Worm (Caenorhabditis elegans) whole organism, late embryonic: ENCODE results near the gene F26F2.10.
"Not testable (repeated sequence)": the region's sequence is repeated elsewhere in the genome, so short reads cannot be mapped to it uniquely, and the experiment has no call there.

Experiments
- F13H6.1 ChIP-seq: sonication (generic microtip); optimal IDR thresholded peaks from 2 replicates; lab custom pipeline; 2016; ENCODE audit warnings: missing genetic modification characterization, missing compliant biosample characterization
- K02D7.2 ChIP-seq: sonication (generic microtip); optimal IDR thresholded peaks from 2 replicates; lab custom pipeline; 2017; ENCODE audit warnings: mild to moderate bottlenecking, missing genetic modification characterization, missing compliant biosample characterization
- K09A11.1 ChIP-seq: sonication (generic microtip); optimal IDR thresholded peaks from 2 replicates; lab custom pipeline; 2017; ENCODE audit warnings: antibody characterized with exemption, mild to moderate bottlenecking, missing genetic modification characterization, missing compliant biosample characterization; ENCODE audit not compliant: insufficient read depth
- Y22D7AL.16 ChIP-seq: sonication (generic microtip); optimal IDR thresholded peaks from 2 replicates; lab custom pipeline; 2016; ENCODE audit warnings: missing genetic modification characterization, missing compliant biosample characterization
- ahr-1 ChIP-seq: sonication (generic microtip); optimal IDR thresholded peaks from 2 replicates; lab custom pipeline; 2016; ENCODE audit warnings: missing genetic modification characterization, missing compliant biosample characterization
- ceh-2 ChIP-seq: sonication (generic microtip); optimal IDR thresholded peaks from 2 replicates; lab custom pipeline; 2016; ENCODE audit warnings: missing genotype, missing genetic modification characterization, missing compliant biosample characterization
- ceh-22 ChIP-seq: sonication (generic microtip); optimal IDR thresholded peaks from 2 replicates; lab custom pipeline; 2017; ENCODE audit warnings: missing biosample characterization, missing genetic modification characterization
- ceh-24 ChIP-seq: sonication (generic microtip); optimal IDR thresholded peaks from 2 replicates; lab custom pipeline; 2016; ENCODE audit warnings: mild to moderate bottlenecking, missing genetic modification characterization, missing compliant biosample characterization
- ceh-30 ChIP-seq: fragments of 150-350 bp; optimal IDR thresholded peaks from 2 replicates; lab custom pipeline; 2014; ENCODE audit warnings: missing biosample characterization, missing genetic modification characterization
- ceh-31 ChIP-seq: sonication (generic microtip); optimal IDR thresholded peaks from 2 replicates; lab custom pipeline; 2016; ENCODE audit warnings: missing genetic modification characterization, missing compliant biosample characterization
- ceh-34 ChIP-seq: sonication (generic microtip); optimal IDR thresholded peaks from 2 replicates; lab custom pipeline; 2016; ENCODE audit warnings: mild to moderate bottlenecking, missing genetic modification characterization, missing compliant biosample characterization
- ceh-45 ChIP-seq: fragments of 200-800 bp; sonication (Bioruptor generic); IDR thresholded peaks from 2 replicates; pipeline ENCODE4 v1.3.6; 2022; ENCODE audit warnings: missing genetic modification reagents, missing genetic modification characterization, missing compliant biosample characterization
- ceh-6 ChIP-seq: fragments of 200-800 bp; sonication (Bioruptor generic); optimal IDR thresholded peaks from 2 replicates; lab custom pipeline; 2018; ENCODE audit warnings: mild to moderate bottlenecking, missing genetic modification characterization, missing compliant biosample characterization
- ceh-9 ChIP-seq: sonication (generic microtip); optimal IDR thresholded peaks from 2 replicates; lab custom pipeline; 2016; ENCODE audit warnings: mild to moderate bottlenecking, missing genetic modification characterization, inconsistent platforms, missing compliant biosample characterization
- che-1 ChIP-seq: sonication (generic microtip); optimal IDR thresholded peaks from 2 replicates; lab custom pipeline; 2016; ENCODE audit warnings: mild to moderate bottlenecking, missing genetic modification characterization, missing compliant biosample characterization
- dve-1 ChIP-seq: sonication (generic microtip); optimal IDR thresholded peaks from 2 replicates; lab custom pipeline; 2017; ENCODE audit warnings: antibody characterized with exemption, mild to moderate bottlenecking, missing genetic modification characterization, missing compliant biosample characterization
- ets-4 ChIP-seq: sonication (generic microtip); optimal IDR thresholded peaks from 2 replicates; lab custom pipeline; 2016; ENCODE audit warnings: missing genetic modification characterization, missing compliant biosample characterization
- eyg-1 ChIP-seq: sonication (generic microtip); optimal IDR thresholded peaks from 2 replicates; lab custom pipeline; 2016; ENCODE audit warnings: missing genotype, missing genetic modification characterization, missing compliant biosample characterization
- fkh-10 ChIP-seq: fragments of 150-350 bp; optimal IDR thresholded peaks from 2 replicates; lab custom pipeline; 2014; ENCODE audit warnings: missing biosample characterization, missing genetic modification reagents, missing genetic modification characterization
- fkh-6 ChIP-seq: sonication (generic microtip); optimal IDR thresholded peaks from 2 replicates; lab custom pipeline; 2016; ENCODE audit warnings: missing genetic modification characterization, missing compliant biosample characterization
- gmeb-2 ChIP-seq: sonication (generic microtip); optimal IDR thresholded peaks from 2 replicates; lab custom pipeline; 2016; ENCODE audit warnings: missing genetic modification characterization, inconsistent platforms, missing compliant biosample characterization
- hlh-15 ChIP-seq: sonication (generic microtip); optimal IDR thresholded peaks from 2 replicates; lab custom pipeline; 2016; ENCODE audit warnings: missing genetic modification characterization, missing compliant biosample characterization
- hlh-6 ChIP-seq: sonication (generic microtip); optimal IDR thresholded peaks from 2 replicates; lab custom pipeline; 2016; ENCODE audit warnings: missing genotype, missing genetic modification characterization, missing compliant biosample characterization
- hlh-8 ChIP-seq: sonication (generic microtip); optimal IDR thresholded peaks from 2 replicates; lab custom pipeline; 2016; ENCODE audit warnings: missing genotype, missing genetic modification characterization, missing compliant biosample characterization
- lim-6 ChIP-seq: sonication (generic microtip); optimal IDR thresholded peaks from 2 replicates; lab custom pipeline; 2016; ENCODE audit warnings: missing genetic modification characterization, missing compliant biosample characterization
- lin-11 ChIP-seq: fragments of 200-800 bp; sonication (Bioruptor generic); optimal IDR thresholded peaks from 2 replicates; lab custom pipeline; 2018; ENCODE audit warnings: mild to moderate bottlenecking, missing genetic modification characterization, missing compliant biosample characterization
- mec-3 ChIP-seq: sonication (generic microtip); optimal IDR thresholded peaks from 2 replicates; lab custom pipeline; 2016; ENCODE audit warnings: borderline replicate concordance, missing genetic modification characterization, missing compliant biosample characterization
- pat-9 ChIP-seq: fragments of 200-800 bp; sonication (Bioruptor generic); optimal IDR thresholded peaks from 2 replicates; lab custom pipeline; 2018; ENCODE audit warnings: mild to moderate bottlenecking, missing genetic modification characterization, moderate library complexity, missing compliant biosample characterization
- pax-1 ChIP-seq: fragments of 150-350 bp; optimal IDR thresholded peaks from 2 replicates; lab custom pipeline; 2014; ENCODE audit warnings: missing biosample characterization, missing genetic modification characterization
- pha-4 ChIP-seq: fragments of 150-350 bp; optimal IDR thresholded peaks from 2 replicates; lab custom pipeline; 2018; ENCODE audit warnings: missing biosample characterization, missing genetic modification reagents, missing genetic modification characterization
- pqm-1 ChIP-seq: sonication (generic microtip); optimal IDR thresholded peaks from 2 replicates; lab custom pipeline; 2016; ENCODE audit warnings: missing genetic modification characterization, missing compliant biosample characterization
- pros-1 ChIP-seq: fragments of 150-350 bp; optimal IDR thresholded peaks from 2 replicates; lab custom pipeline; 2014; ENCODE audit warnings: missing biosample characterization, missing genetic modification reagents, missing genetic modification characterization
- ref-2 ChIP-seq: sonication (generic microtip); optimal IDR thresholded peaks from 2 replicates; lab custom pipeline; 2016; ENCODE audit warnings: missing genetic modification characterization, missing compliant biosample characterization
- rnt-1 ChIP-seq: sonication (generic microtip); optimal IDR thresholded peaks from 2 replicates; lab custom pipeline; 2016; ENCODE audit warnings: missing genetic modification characterization, missing compliant biosample characterization
- sdc-2 ChIP-seq: sonication (generic microtip); optimal IDR thresholded peaks from 2 replicates; lab custom pipeline; 2016; ENCODE audit warnings: missing genotype, missing genetic modification characterization, missing compliant biosample characterization
- sox-2 ChIP-seq: fragments of 200-800 bp; sonication (Bioruptor generic); IDR thresholded peaks from 2 replicates; pipeline ENCODE4 v1.3.6; 2022; ENCODE audit warnings: missing genetic modification reagents, missing genetic modification characterization, missing compliant biosample characterization
- tbx-2 ChIP-seq: sonication (generic microtip); optimal IDR thresholded peaks from 2 replicates; lab custom pipeline; 2016; ENCODE audit warnings: missing genetic modification characterization, missing compliant biosample characterization
- ttx-3 ChIP-seq: sonication (generic microtip); optimal IDR thresholded peaks from 2 replicates; lab custom pipeline; 2016; ENCODE audit warnings: missing genetic modification reagents, missing genetic modification characterization, missing compliant biosample characterization
- unc-42 ChIP-seq: sonication (generic microtip); optimal IDR thresholded peaks from 2 replicates; lab custom pipeline; 2016; ENCODE audit warnings: missing genotype, missing genetic modification characterization, missing compliant biosample characterization

The F26F2.10 gene

DNA sequence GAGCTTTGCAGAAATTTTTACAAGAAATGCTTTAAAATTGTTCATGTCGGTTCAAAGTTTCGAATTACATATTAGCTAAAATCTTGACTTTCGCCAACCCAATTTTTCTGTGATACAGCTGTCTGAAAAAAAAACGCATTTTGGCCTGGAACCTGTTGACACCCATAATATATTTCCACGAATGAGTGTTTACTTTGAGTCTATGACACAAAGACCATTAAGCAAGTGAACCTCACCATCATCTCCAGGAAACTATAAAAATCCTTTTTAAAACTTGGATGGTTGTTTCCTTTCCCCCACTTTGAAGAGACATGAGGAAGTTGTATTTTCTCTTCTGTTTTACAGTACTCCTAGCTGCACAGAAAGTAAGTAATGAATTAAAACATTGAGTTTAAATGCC lies 20.3 kb downstream of the F26F2.10 start, which contains the start of gene clec-263:
TSS of gene clec-263 (plus strand) at position 301 of the 400 bp plus-strand sequence.
- TF ChIP-seq hlh-6 (tag; lab: Kevin White, UChicago) (no peak), ceh-22 (tag; lab: Kevin White, UChicago) (no peak), ahr-1 (tag; lab: Kevin White, UChicago) (no peak), tbx-2 (tag; lab: Kevin White, UChicago) (no peak), ttx-3 (tag; lab: Kevin White, UChicago) (no peak), ceh-31 (tag; lab: Kevin White, UChicago) (no peak), pros-1 (tag; lab: Kevin White, UChicago) (no peak), dve-1 (no peak), unc-42 (no peak), pqm-1 (tag; lab: Kevin White, UChicago) (no peak), K09A11.1 (tag; lab: Kevin White, UChicago) (no peak), ets-4 (tag; lab: Kevin White, UChicago) (no peak), lim-6 (tag; lab: Kevin White, UChicago) (no peak), ceh-9 (tag; lab: Kevin White, UChicago) (no peak)

DNA sequence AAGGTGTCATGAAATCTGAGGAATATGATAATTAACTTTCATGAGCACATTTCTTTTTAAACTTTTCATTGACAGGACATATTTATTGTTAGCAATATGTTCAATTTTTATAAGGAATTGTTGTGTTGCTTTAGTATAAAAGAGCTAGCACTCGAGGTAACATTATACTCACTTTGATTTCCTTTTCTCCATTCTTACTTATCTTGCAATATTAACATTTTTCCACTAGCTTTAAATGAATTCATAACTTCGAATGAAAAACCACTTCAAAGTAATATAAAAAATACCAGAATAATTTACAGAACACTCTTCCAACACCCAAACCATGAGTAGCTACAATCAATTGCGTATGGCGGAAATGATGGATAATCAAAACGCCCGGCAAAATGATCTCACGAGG lies 21.3 kb downstream of the F26F2.10 start, which contains the start of gene F26F2.5:
TSS of gene F26F2.5 (plus strand) at position 301 of the 400 bp plus-strand sequence.
- no peak for TF ChIP-seq pha-4 (tag; lab: Kevin White, UChicago)
- no peak for TF ChIP-seq sox-2 (GFP tag; lab: Robert Waterston, UW)
- TF ChIP-seq K02D7.2 (tag; lab: Kevin White, UChicago) = no peak
- no peak for TF ChIP-seq rnt-1 (tag; lab: Kevin White, UChicago)
- no peak for TF ChIP-seq ceh-31 (tag; lab: Kevin White, UChicago)
- TF ChIP-seq hlh-8 (tag; lab: Kevin White, UChicago) = no peak
- no peak for TF ChIP-seq F13H6.1
- no peak for TF ChIP-seq ceh-45 (GFP tag; lab: Robert Waterston, UW)
- TF ChIP-seq ceh-2 (tag; lab: Kevin White, UChicago) = no peak
- TF ChIP-seq mec-3 (tag; lab: Kevin White, UChicago) = no peak
- no peak for TF ChIP-seq ahr-1 (tag; lab: Kevin White, UChicago)

DNA sequence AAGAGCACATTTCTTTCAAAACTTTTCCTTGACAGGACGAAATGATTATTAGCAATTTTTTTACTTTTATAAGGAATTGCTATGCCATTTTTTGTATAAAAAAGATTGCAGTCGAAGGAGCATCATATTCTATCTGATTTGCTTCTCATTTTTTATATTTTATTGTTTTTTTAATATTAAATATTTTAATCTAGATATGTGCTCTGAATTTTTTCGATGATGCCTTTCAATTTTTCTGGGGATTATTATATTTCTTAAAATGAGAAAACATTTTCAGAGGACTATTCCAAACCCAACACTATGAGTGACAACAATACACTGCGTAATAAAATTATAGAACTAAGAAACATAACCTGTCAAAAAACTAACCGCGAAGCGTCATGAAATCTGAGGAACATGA lies 25.7 kb downstream of the F26F2.10 start, which contains the start of gene F26F2.4:
TSS of gene F26F2.4 (plus strand) at position 301 of the 400 bp plus-strand sequence.
- TF ChIP-seq gmeb-2 (tag; lab: Kevin White, UChicago); unc-42; lin-11 (tag; lab: Kevin White, UChicago): not testable (repeated sequence)
- TF ChIP-seq, all 69 proteins: peak for 0; not testable (repeated sequence) for 69

DNA sequence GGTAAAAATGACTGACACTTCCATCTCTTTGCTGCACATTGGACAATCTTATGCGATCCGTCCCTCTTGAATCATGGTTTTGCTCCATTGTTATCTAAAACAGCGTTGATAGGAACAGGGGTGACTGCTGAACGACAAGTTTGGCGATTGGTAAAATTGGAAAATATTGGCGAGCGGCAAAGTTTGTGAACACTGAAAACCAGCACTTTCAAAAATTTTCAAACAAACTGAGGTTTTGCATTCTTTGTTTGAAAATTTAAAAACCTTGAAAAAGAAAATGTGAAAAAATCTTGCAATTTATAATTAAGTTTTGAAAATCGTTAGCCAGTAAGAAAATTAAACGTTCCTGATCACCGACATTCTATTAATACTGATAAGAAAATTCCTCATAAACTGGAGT lies 28.2 kb downstream of the F26F2.10 start, which contains the start of gene F26F2.3:
TSS of gene F26F2.3 (minus strand) at position 101 of the 400 bp plus-strand sequence.
- TF ChIP-seq hlh-15 (tag; lab: Kevin White, UChicago) (no peak), sdc-2 (no peak), mec-3 (tag; lab: Kevin White, UChicago) (no peak), ceh-24 (no peak), ref-2 (tag; lab: Kevin White, UChicago) (no peak), pax-1 (tag; lab: Kevin White, UChicago) (no peak), ceh-30 (tag; lab: Kevin White, UChicago) (no peak), unc-42 (no peak), fkh-10 (GFP tag; lab: Kevin White, UChicago) (no peak), eyg-1 (tag; lab: Kevin White, UChicago) (no peak), che-1 (tag; lab: Kevin White, UChicago) (no peak), Y22D7AL.16 (tag; lab: Kevin White, UChicago) (no peak), ceh-6 (GFP tag; lab: Kevin White, UChicago) (no peak), pat-9 (tag; lab: Kevin White, UChicago) (no peak), pqm-1 (tag; lab: Kevin White, UChicago) (no peak), ceh-31 (tag; lab: Kevin White, UChicago) (no peak), gmeb-2 (tag; lab: Kevin White, UChicago) (no peak), fkh-6 (tag; lab: Kevin White, UChicago) (no peak), ceh-34 (tag; lab: Kevin White, UChicago) (no peak), pros-1 (tag; lab: Kevin White, UChicago) (no peak)
